Fruit fly (Drosophila melanogaster) whole organism, embryonic: ENCODE measurements around the gene RtcB.

ENCODE experiments used
- Blimp-1 ChIP-seq: fragments of 200-800 bp; sonication (Bioruptor generic); optimal IDR thresholded peaks from 3 replicates; lab custom pipeline; 2018; ENCODE audit warnings: missing biosample characterization, missing genetic modification characterization, mild to moderate bottlenecking, moderate library complexity, missing genetic modification reagents
- C15 ChIP-seq: fragments of 200-800 bp; sonication (Bioruptor generic); IDR thresholded peaks from 3 replicates; pipeline ENCODE4 v1.3.6; 2022; ENCODE audit warnings: missing biosample characterization, missing genetic modification characterization
- CG11247 ChIP-seq: fragments of 200-800 bp; sonication (Bioruptor generic); IDR thresholded peaks from 2 replicates; pipeline ENCODE4 v1.3.6; 2022; ENCODE audit warnings: missing biosample characterization, missing genetic modification characterization
- CG11723 ChIP-seq: fragments of 200-800 bp; sonication (Bioruptor generic); optimal IDR thresholded peaks from 2 replicates; lab custom pipeline; 2017; ENCODE audit warnings: missing biosample characterization, mild to moderate bottlenecking, missing genetic modification characterization
- CG12236 ChIP-seq: fragments of 200-800 bp; sonication (Bioruptor generic); optimal IDR thresholded peaks from 2 replicates; lab custom pipeline; 2016; ENCODE audit warnings: missing biosample characterization, missing genetic modification characterization
- CG12769 ChIP-seq: fragments of 200-800 bp; sonication (Bioruptor generic); optimal IDR thresholded peaks from 2 replicates; lab custom pipeline; 2019; ENCODE audit warnings: missing biosample characterization, mild to moderate bottlenecking, missing genetic modification characterization, moderate library complexity
- CG1602 ChIP-seq: fragments of 200-800 bp; sonication (Bioruptor generic); optimal IDR thresholded peaks from 3 replicates; lab custom pipeline; 2016; ENCODE audit warnings: missing biosample characterization, missing genetic modification characterization
- CG2120 ChIP-seq: fragments of 200-800 bp; sonication (Bioruptor generic); optimal IDR thresholded peaks from 3 replicates; lab custom pipeline; 2016; ENCODE audit warnings: missing biosample characterization, missing genetic modification characterization
- CG4707 ChIP-seq: fragments of 200-800 bp; sonication (Bioruptor generic); optimal IDR thresholded peaks from 2 replicates; lab custom pipeline; 2018; ENCODE audit warnings: missing biosample characterization, mild to moderate bottlenecking, missing genetic modification characterization, moderate library complexity
- CG7372 ChIP-seq: fragments of 200-800 bp; sonication (Bioruptor generic); IDR thresholded peaks from 2 replicates; pipeline ENCODE4 v1.3.6; 2022; ENCODE audit warnings: missing biosample characterization, missing genetic modification characterization
- CG7987 ChIP-seq: fragments of 200-800 bp; sonication (Bioruptor generic); optimal IDR thresholded peaks from 2 replicates; lab custom pipeline; 2018; ENCODE audit warnings: missing biosample characterization, mild to moderate bottlenecking, missing genetic modification characterization, moderate library complexity
- CG8388 ChIP-seq: fragments of 200-800 bp; sonication (Bioruptor generic); optimal IDR thresholded peaks from 2 replicates; lab custom pipeline; 2019; ENCODE audit warnings: missing biosample characterization, mild to moderate bottlenecking, missing genetic modification characterization, moderate library complexity
- CrebB ChIP-seq: fragments of 200-800 bp; sonication (Bioruptor generic); optimal IDR thresholded peaks from 3 replicates; lab custom pipeline; 2018; ENCODE audit warnings: missing biosample characterization, mild to moderate bottlenecking, missing genetic modification characterization
- Drgx ChIP-seq: fragments of 200-800 bp; sonication (Bioruptor generic); IDR thresholded peaks from 2 replicates; pipeline ENCODE4 v1.3.6; 2022; ENCODE audit warnings: missing biosample characterization, missing genetic modification characterization
- Hey ChIP-seq: fragments of 200-800 bp; sonication (Bioruptor generic); optimal IDR thresholded peaks from 3 replicates; lab custom pipeline; 2018; ENCODE audit warnings: missing biosample characterization, mild to moderate bottlenecking, missing genetic modification characterization
- Med ChIP-seq: fragments of 200-800 bp; sonication (Bioruptor generic); peaks from one replicate; lab custom pipeline; 2016; ENCODE audit warnings: missing biosample characterization, missing genetic modification characterization, mild to moderate bottlenecking, inconsistent platforms, moderate library complexity
- Myb ChIP-seq: fragments of 200-800 bp; sonication (Bioruptor generic); optimal IDR thresholded peaks from 2 replicates; lab custom pipeline; 2016; ENCODE audit warnings: missing biosample characterization, missing genetic modification characterization
- Nf-YB ChIP-seq: fragments of 200-800 bp; sonication (Bioruptor generic); optimal IDR thresholded peaks from 3 replicates; lab custom pipeline; 2019; ENCODE audit warnings: missing biosample characterization, mild to moderate bottlenecking, missing genetic modification characterization, moderate library complexity
- Sry-β ChIP-seq: fragments of 200-800 bp; sonication (Bioruptor generic); optimal IDR thresholded peaks from 2 replicates; lab custom pipeline; 2018; ENCODE audit warnings: missing biosample characterization, mild to moderate bottlenecking, missing genetic modification characterization, moderate library complexity
- Usf ChIP-seq: fragments of 200-800 bp; sonication (Bioruptor generic); optimal IDR thresholded peaks from 2 replicates; lab custom pipeline; 2017; ENCODE audit warnings: missing genotype, missing biosample characterization, missing genetic modification characterization
- Xbp1 ChIP-seq: fragments of 200-800 bp; sonication (Bioruptor generic); optimal IDR thresholded peaks from 3 replicates; lab custom pipeline; 2016; ENCODE audit warnings: missing biosample characterization, mild to moderate bottlenecking, missing genetic modification characterization
- YL-1 ChIP-seq: fragments of 200-800 bp; sonication (Bioruptor generic); optimal IDR thresholded peaks from 3 replicates; lab custom pipeline; 2017; ENCODE audit warnings: missing biosample characterization, mild to moderate bottlenecking, missing genetic modification characterization
- bbx ChIP-seq: fragments of 200-800 bp; sonication (Bioruptor generic); IDR thresholded peaks from 2 replicates; pipeline ENCODE4 v1.3.6; 2022; ENCODE audit warnings: missing biosample characterization, missing genetic modification characterization; ENCODE audit not compliant: partially characterized antibody
- chif ChIP-seq, 2 experiments: fragments of 200-800 bp; sonication (Bioruptor generic); optimal IDR thresholded peaks; 3 replicates each; lab custom pipeline; 2016; ENCODE audit warnings: missing biosample characterization in 2 of 2, missing genetic modification characterization in 2 of 2
- ci ChIP-seq: fragments of 200-800 bp; sonication (Bioruptor generic); IDR thresholded peaks from 3 replicates; pipeline ENCODE4 v1.3.6; 2022; ENCODE audit warnings: missing biosample characterization, missing genetic modification characterization
- crol ChIP-seq: fragments of 200-800 bp; sonication (Bioruptor generic); IDR thresholded peaks from 2 replicates; pipeline ENCODE4 v1.3.6; 2022; ENCODE audit warnings: missing biosample characterization, missing genetic modification characterization
- dimm ChIP-seq: fragments of 200-800 bp; sonication (Bioruptor generic); IDR thresholded peaks from 2 replicates; pipeline ENCODE4 v1.3.6; 2022; ENCODE audit warnings: missing biosample characterization, missing genetic modification characterization
- en ChIP-seq: fragments of 200-800 bp; sonication (Bioruptor generic); optimal IDR thresholded peaks from 2 replicates; lab custom pipeline; 2016; ENCODE audit warnings: missing biosample characterization, missing genetic modification characterization
- fru ChIP-seq: fragments of >200 bp; optimal IDR thresholded peaks from 2 replicates; lab custom pipeline; 2017
- fu2 ChIP-seq: fragments of 200-800 bp; sonication (Bioruptor generic); optimal IDR thresholded peaks from 2 replicates; lab custom pipeline; 2016; ENCODE audit warnings: missing biosample characterization, missing genetic modification characterization
- gfzf ChIP-seq: fragments of 200-800 bp; sonication (Bioruptor generic); optimal IDR thresholded peaks from 2 replicates; lab custom pipeline; 2016; ENCODE audit warnings: missing biosample characterization, mild to moderate bottlenecking, missing genetic modification characterization, moderate library complexity
- grau ChIP-seq: fragments of 200-800 bp; optimal IDR thresholded peaks from 3 replicates; lab custom pipeline; 2019; ENCODE audit warnings: missing biosample characterization, mild to moderate bottlenecking, missing genetic modification characterization, moderate library complexity
- h ChIP-seq: fragments of >200 bp; optimal IDR thresholded peaks from 2 replicates; lab custom pipeline; 2017
- mam ChIP-seq: fragments of 200-800 bp; sonication (Bioruptor generic); optimal IDR thresholded peaks from 3 replicates; lab custom pipeline; 2016; ENCODE audit warnings: missing biosample characterization, missing genetic modification characterization
- odd ChIP-seq: fragments of 200-800 bp; sonication (Bioruptor generic); optimal IDR thresholded peaks from 2 replicates; lab custom pipeline; 2017; ENCODE audit warnings: missing biosample characterization, mild to moderate bottlenecking, missing genetic modification characterization
- row ChIP-seq: fragments of 200-800 bp; sonication (Bioruptor generic); IDR thresholded peaks from 3 replicates; pipeline ENCODE4 v1.3.6; 2022; ENCODE audit warnings: missing biosample characterization, missing genetic modification characterization
- sens ChIP-seq: fragments of 200-800 bp; sonication (Bioruptor generic); peaks from one replicate; lab custom pipeline; 2016; ENCODE audit warnings: missing biosample characterization, missing genetic modification characterization
- slbo ChIP-seq: fragments of 200-800 bp; sonication (Bioruptor generic); IDR thresholded peaks from 2 replicates; pipeline ENCODE4 v1.3.6; 2022; ENCODE audit warnings: missing biosample characterization, missing genetic modification characterization
- sqz ChIP-seq: fragments of 200-800 bp; sonication (Bioruptor generic); optimal IDR thresholded peaks from 3 replicates; lab custom pipeline; 2018; ENCODE audit warnings: missing biosample characterization, mild to moderate bottlenecking, missing genetic modification characterization
- ssp ChIP-seq: fragments of 200-800 bp; sonication (Bioruptor generic); IDR thresholded peaks from 2 replicates; pipeline ENCODE4 v1.3.6; 2022; ENCODE audit warnings: missing biosample characterization, missing genetic modification characterization
- sug ChIP-seq: fragments of 200-800 bp; optimal IDR thresholded peaks from 2 replicates; lab custom pipeline; 2019; ENCODE audit warnings: missing biosample characterization, mild to moderate bottlenecking, missing genetic modification characterization, moderate library complexity
- vfl ChIP-seq: fragments of 200-800 bp; sonication (Bioruptor generic); optimal IDR thresholded peaks from 2 replicates; lab custom pipeline; 2016; ENCODE audit warnings: missing biosample characterization, missing genetic modification characterization
- vvl ChIP-seq: fragments of 200-800 bp; sonication (Bioruptor generic); IDR thresholded peaks from 2 replicates; pipeline ENCODE4 v1.3.6; 2022; ENCODE audit warnings: missing biosample characterization, missing genetic modification characterization

Gene RtcB

dm6 chr2L:19440285-19440684 lies 9.8 kb downstream of the RtcB start:
- TF ChIP-seq Nf-YB (GFP tag; lab: Kevin White, UChicago) (no peak), CG8388 (peak; percentile 93)

- TF ChIP-seq CrebB (tag; lab: Kevin White, UChicago) (no peak), C15 (no peak), Blimp-1 (GFP tag; lab: Kevin White, UChicago) (no peak), row (GFP tag; lab: Robert Waterston, UW) (peak; percentile 38; the same call in 1 of the 3 replicates), CG1602 (GFP tag; lab: Kevin White, UChicago) (no peak), Med (peak; percentile 36), gfzf (GFP tag; lab: Kevin White, UChicago) (no peak), vfl (GFP tag; lab: Kevin White, UChicago) (no peak), ssp (GFP tag; lab: Robert Waterston, UW) (no peak), CG11247 (GFP tag; lab: Robert Waterston, UW) (no peak), slbo (GFP tag; lab: Robert Waterston, UW) (no peak), sens (GFP tag; lab: Kevin White, UChicago) (peak; percentile 10), vvl (GFP tag; lab: Robert Waterston, UW) (peak; percentile 34; the same call in 1 of the 2 replicates), odd (no peak), Usf (no peak), CG4707 (GFP tag; lab: Kevin White, UChicago) (no peak), dimm (GFP tag; lab: Robert Waterston, UW) (no peak), Drgx (GFP tag; lab: Robert Waterston, UW) (peak; percentile 26; the same call in 1 of the 2 replicates), crol (GFP tag; lab: Robert Waterston, UW) (peak; percentile 20; the same call in 1 of the 2 replicates), Sry-β (GFP tag; lab: Kevin White, UChicago) (peak; percentile 60), bbx (GFP tag; lab: Robert Waterston, UW) (0 out of 2 replicates have a peak, but pooled peaks have one; percentile 29), CG2120 (GFP tag; lab: Kevin White, UChicago) (no peak), grau (tag; lab: Kevin White, UChicago) (peak; percentile 49), CG11723 (GFP tag; lab: Kevin White, UChicago) (no peak), CG12769 (tag; lab: Kevin White, UChicago) (peak; percentile 64), fu2 (GFP tag; lab: Kevin White, UChicago) (no peak)
These were observed 10.3 kb downstream of the RtcB start for dm6 chr2L:19440732-19441131.

- TF ChIP-seq fru (lab: Kevin White, UChicago) (no peak), sens (GFP tag; lab: Kevin White, UChicago) (peak; percentile 20)
- TF ChIP-seq, all 482 proteins: peak for 1
These were observed 10.9 kb downstream of the RtcB start for dm6 chr2L:19441339-19441738.

- no peak for TF ChIP-seq sens (GFP tag; lab: Kevin White, UChicago)
- peak; percentile 44; the same call in 1 of the 2 replicates for TF ChIP-seq Drgx (GFP tag; lab: Robert Waterston, UW)
- no peak for TF ChIP-seq chif (GFP tag; optimal IDR thresholded peaks at IDR 0.05; lab: Kevin White, UChicago)
These were observed 11.3 kb downstream of the RtcB start, which contains the start of gene RanGAP for dm6 chr2L:19441791-19442190. Gene RanGAP, plus strand, starts transcription at chr2L:19441959.

- no peak for TF ChIP-seq Xbp1 (GFP tag; lab: Kevin White, UChicago)
- no peak for TF ChIP-seq CG7372 (GFP tag; lab: Robert Waterston, UW)
- no peak for TF ChIP-seq mam (GFP tag; lab: Kevin White, UChicago)
- TF ChIP-seq CG12236 (GFP tag; lab: Kevin White, UChicago), result no peak
- peak; percentile 47 for TF ChIP-seq Med
- no peak for TF ChIP-seq sqz (GFP tag; lab: Kevin White, UChicago)
- TF ChIP-seq fu2 (GFP tag; lab: Kevin White, UChicago), result no peak
- no peak for TF ChIP-seq Hey
- TF ChIP-seq ci (GFP tag; lab: Robert Waterston, UW), result 0 out of 3 replicates have a peak, but pooled peaks have one; percentile 39
- no peak for TF ChIP-seq h (lab: Kevin White, UChicago)
- no peak for TF ChIP-seq en (GFP tag; lab: Kevin White, UChicago)
- TF ChIP-seq CG7987 (GFP tag; lab: Kevin White, UChicago), result no peak
- no peak for TF ChIP-seq sug (tag; lab: Kevin White, UChicago)
- TF ChIP-seq Myb, result no peak
- TF ChIP-seq YL-1 (GFP tag; lab: Kevin White, UChicago), result no peak
These were observed 12.2 kb downstream of the RtcB start, which contains the start of gene CG10237 for dm6 chr2L:19442627-19443026. Gene CG10237, minus strand, starts transcription at chr2L:19442727.
